Fruit fly (Drosophila melanogaster) whole organism, adult: ENCODE data around the gene CG34280.

Source experiments
- CG11617 ChIP-seq: fragments of 200-800 bp; sonication (Bioruptor generic); optimal IDR thresholded peaks from 2 replicates; lab custom pipeline; 2017; ENCODE audit warnings: mild to moderate bottlenecking, missing biosample characterization, missing genetic modification reagents, missing genetic modification characterization
- CG12768 ChIP-seq: fragments of 200-800 bp; sonication (Bioruptor generic); optimal IDR thresholded peaks from 2 replicates; lab custom pipeline; 2017; ENCODE audit warnings: missing biosample characterization, missing genetic modification characterization, mild to moderate bottlenecking, moderate library complexity, missing genetic modification reagents
- CG14711 ChIP-seq: fragments of 200-800 bp; sonication (Bioruptor generic); optimal IDR thresholded peaks from 2 replicates; lab custom pipeline; 2018; ENCODE audit warnings: missing biosample characterization, mild to moderate bottlenecking, missing genetic modification characterization, moderate library complexity
- CG1620 ChIP-seq: fragments of 200-800 bp; sonication (Bioruptor generic); optimal IDR thresholded peaks from 2 replicates; lab custom pipeline; 2016; ENCODE audit warnings: missing biosample characterization, missing genetic modification characterization
- CG33017 ChIP-seq: fragments of 200-800 bp; sonication (Bioruptor generic); optimal IDR thresholded peaks from 2 replicates; lab custom pipeline; 2018; ENCODE audit warnings: missing biosample characterization, mild to moderate bottlenecking, missing genetic modification characterization, moderate library complexity
- CG5204 ChIP-seq: fragments of 200-800 bp; sonication (Bioruptor generic); optimal IDR thresholded peaks from 2 replicates; lab custom pipeline; 2016; ENCODE audit warnings: missing biosample characterization, missing genetic modification characterization
- CG7045 ChIP-seq: fragments of 200-800 bp; sonication (Bioruptor generic); optimal IDR thresholded peaks from 2 replicates; lab custom pipeline; 2017; ENCODE audit warnings: missing biosample characterization, mild to moderate bottlenecking, missing genetic modification characterization
- CG7101 ChIP-seq: fragments of 200-800 bp; sonication (Bioruptor generic); optimal IDR thresholded peaks from 2 replicates; lab custom pipeline; 2018; ENCODE audit warnings: missing biosample characterization, mild to moderate bottlenecking, missing genetic modification characterization, moderate library complexity
- Clk ChIP-seq: fragments of 200-800 bp; sonication (Bioruptor generic); optimal IDR thresholded peaks from 2 replicates; lab custom pipeline; 2017; ENCODE audit warnings: missing biosample characterization, missing genetic modification characterization
- Crg-1 ChIP-seq: fragments of 200-800 bp; sonication (Bioruptor generic); optimal IDR thresholded peaks from 2 replicates; lab custom pipeline; 2016; ENCODE audit warnings: missing biosample characterization, missing genetic modification characterization
- Hr96 ChIP-seq: fragments of 200-800 bp; sonication (Bioruptor generic); optimal IDR thresholded peaks from 2 replicates; lab custom pipeline; 2016; ENCODE audit warnings: missing biosample characterization, missing genetic modification characterization
- Mnt ChIP-seq: fragments of 200-800 bp; sonication (Bioruptor generic); optimal IDR thresholded peaks from 2 replicates; lab custom pipeline; 2016; ENCODE audit warnings: missing biosample characterization, mild to moderate bottlenecking, missing genetic modification characterization
- bab1 ChIP-seq: fragments of 200-800 bp; sonication (Bioruptor generic); optimal IDR thresholded peaks from 3 replicates; lab custom pipeline; 2019; ENCODE audit warnings: missing biosample characterization, mild to moderate bottlenecking, missing genetic modification characterization, moderate library complexity
- cic ChIP-seq: fragments of 200-800 bp; sonication (Bioruptor generic); optimal IDR thresholded peaks from 2 replicates; lab custom pipeline; 2017; ENCODE audit warnings: missing biosample characterization, mild to moderate bottlenecking, missing genetic modification characterization, moderate library complexity
- cnc ChIP-seq, 2 experiments: fragments of >200 bp; optimal IDR thresholded peaks; 2 replicates each; lab custom pipeline; 2017
- kay ChIP-seq: fragments of 200-800 bp; sonication (Bioruptor generic); peaks from one replicate; lab custom pipeline; 2016; ENCODE audit warnings: missing biosample characterization, missing genetic modification characterization, borderline replicate concordance
- ovo ChIP-seq: fragments of 200-800 bp; sonication (Bioruptor generic); optimal IDR thresholded peaks from 2 replicates; lab custom pipeline; 2016; ENCODE audit warnings: missing biosample characterization, missing genetic modification characterization
- pad ChIP-seq: fragments of 200-800 bp; sonication (Bioruptor generic); optimal IDR thresholded peaks from 3 replicates; lab custom pipeline; 2017; ENCODE audit warnings: missing biosample characterization, missing genetic modification characterization, mild to moderate bottlenecking, moderate library complexity, missing genetic modification reagents
- tj ChIP-seq: fragments of 200-800 bp; sonication (Bioruptor generic); optimal IDR thresholded peaks from 3 replicates; lab custom pipeline; 2017; ENCODE audit warnings: missing biosample characterization, mild to moderate bottlenecking, missing genetic modification characterization, moderate library complexity
- toe ChIP-seq: fragments of 200-800 bp; sonication (Bioruptor generic); optimal IDR thresholded peaks from 2 replicates; lab custom pipeline; 2016; ENCODE audit warnings: missing biosample characterization, missing genetic modification characterization

Gene CG34280

dm6 chr3R:17415439-17415838, 11.9 kb upstream of the CG34280 start, which contains the start of gene CG5866:
CG5866 (plus strand) TSS chr3R:17415739.
- TF ChIP-seq CG7101 (tag; lab: Kevin White, UChicago) = no peak
- no peak for TF ChIP-seq CG5204 (GFP tag; lab: Kevin White, UChicago)
- TF ChIP-seq ovo (GFP tag; lab: Kevin White, UChicago) = no peak
- no peak for TF ChIP-seq pad (GFP tag; lab: Kevin White, UChicago)
- no peak for TF ChIP-seq Mnt
- no peak for TF ChIP-seq Hr96 (GFP tag; lab: Kevin White, UChicago)
- no peak for TF ChIP-seq cnc (optimal IDR thresholded peaks at IDR 0.05; lab: Kevin White, UChicago)
- no peak for TF ChIP-seq CG7045
- TF ChIP-seq tj (GFP tag; lab: Kevin White, UChicago) = no peak
- no peak for TF ChIP-seq toe
- TF ChIP-seq Clk (GFP tag; lab: Kevin White, UChicago) = no peak
- TF ChIP-seq CG1620 (GFP tag; lab: Kevin White, UChicago) = no peak
- no peak for TF ChIP-seq CG14711 (tag; lab: Kevin White, UChicago)
- no peak for TF ChIP-seq cic (GFP tag; lab: Kevin White, UChicago)
- no peak for TF ChIP-seq CG11617 (GFP tag; lab: Kevin White, UChicago)
- TF ChIP-seq bab1 = no peak
- TF ChIP-seq CG12768 (GFP tag; lab: Kevin White, UChicago) = no peak
- TF ChIP-seq CG33017 (tag; lab: Kevin White, UChicago) = no peak
- no peak for TF ChIP-seq kay
- no peak for TF ChIP-seq Crg-1 (GFP tag; lab: Kevin White, UChicago)

dm6 chr3R:17413601-17414000, 10.1 kb upstream of the CG34280 start, which contains the start of gene CG42822:
CG42822 (plus strand) TSS chr3R:17413901.
- no peak for TF ChIP-seq CG14711 (tag; lab: Kevin White, UChicago)
- no peak for TF ChIP-seq Hr96 (GFP tag; lab: Kevin White, UChicago)
- no peak for TF ChIP-seq CG33017 (tag; lab: Kevin White, UChicago)
- TF ChIP-seq Clk (GFP tag; lab: Kevin White, UChicago) = no peak
- TF ChIP-seq bab1 = no peak
- TF ChIP-seq toe = no peak
- TF ChIP-seq tj (GFP tag; lab: Kevin White, UChicago) = no peak
- no peak for TF ChIP-seq ovo (GFP tag; lab: Kevin White, UChicago)
- TF ChIP-seq pad (GFP tag; lab: Kevin White, UChicago) = no peak
- TF ChIP-seq CG11617 (GFP tag; lab: Kevin White, UChicago) = no peak
- TF ChIP-seq CG7045 = no peak
- no peak for TF ChIP-seq Mnt

dm6 chr3R:17412458-17413127, 9.1 kb upstream of the CG34280 start, which contains the start of gene CG42821:
CG42821 (plus strand) TSS chr3R:17413077.
- TF ChIP-seq kay (no peak), bab1 (peak; percentile 23), CG14711 (tag; lab: Kevin White, UChicago) (peak; percentile 29), Crg-1 (GFP tag; lab: Kevin White, UChicago) (no peak), Hr96 (GFP tag; lab: Kevin White, UChicago) (no peak)

- no peak for TF ChIP-seq bab1
- no peak for TF ChIP-seq Hr96 (GFP tag; lab: Kevin White, UChicago)
- no peak for TF ChIP-seq cic (GFP tag; lab: Kevin White, UChicago)
- no peak for TF ChIP-seq CG7045
- TF ChIP-seq Mnt = no peak
- TF ChIP-seq pad (GFP tag; lab: Kevin White, UChicago) = no peak
- no peak for TF ChIP-seq CG12768 (GFP tag; lab: Kevin White, UChicago)
- no peak for TF ChIP-seq CG7101 (tag; lab: Kevin White, UChicago)
- TF ChIP-seq Crg-1 (GFP tag; lab: Kevin White, UChicago) = no peak
- no peak for TF ChIP-seq kay
- no peak for TF ChIP-seq CG5204 (GFP tag; lab: Kevin White, UChicago)
- no peak for TF ChIP-seq Clk (GFP tag; lab: Kevin White, UChicago)
- no peak for TF ChIP-seq cnc (optimal IDR thresholded peaks at IDR 0.05; lab: Kevin White, UChicago)
- no peak for TF ChIP-seq ovo (GFP tag; lab: Kevin White, UChicago)
- no peak for TF ChIP-seq tj (GFP tag; lab: Kevin White, UChicago)
- TF ChIP-seq CG14711 (tag; lab: Kevin White, UChicago) = no peak
- no peak for TF ChIP-seq CG1620 (GFP tag; lab: Kevin White, UChicago)
- no peak for TF ChIP-seq CG11617 (GFP tag; lab: Kevin White, UChicago)
- TF ChIP-seq CG33017 (tag; lab: Kevin White, UChicago) = no peak
Observed at dm6 chr3R:17410808-17411207, 7.3 kb upstream of the CG34280 start, which contains the start of gene CG5863. CG5863 (plus strand) TSS chr3R:17411108.

dm6 chr3R:17409319-17409718, 5.8 kb upstream of the CG34280 start, which contains the start of gene CG5860:
CG5860 (plus strand) TSS chr3R:17409619.
- TF ChIP-seq CG5204 (GFP tag; lab: Kevin White, UChicago) = no peak
- TF ChIP-seq cnc (optimal IDR thresholded peaks at IDR 0.05; lab: Kevin White, UChicago) = no peak
- TF ChIP-seq toe = no peak
- TF ChIP-seq CG11617 (GFP tag; lab: Kevin White, UChicago) = no peak
- no peak for TF ChIP-seq CG7101 (tag; lab: Kevin White, UChicago)
- TF ChIP-seq kay = no peak
- no peak for TF ChIP-seq CG7045
- TF ChIP-seq CG1620 (GFP tag; lab: Kevin White, UChicago) = no peak
- TF ChIP-seq tj (GFP tag; lab: Kevin White, UChicago) = no peak
- no peak for TF ChIP-seq Hr96 (GFP tag; lab: Kevin White, UChicago)
- no peak for TF ChIP-seq ovo (GFP tag; lab: Kevin White, UChicago)
- TF ChIP-seq pad (GFP tag; lab: Kevin White, UChicago) = no peak
- no peak for TF ChIP-seq CG14711 (tag; lab: Kevin White, UChicago)
- TF ChIP-seq CG33017 (tag; lab: Kevin White, UChicago) = no peak
- TF ChIP-seq Crg-1 (GFP tag; lab: Kevin White, UChicago) = no peak
- no peak for TF ChIP-seq bab1
- TF ChIP-seq CG12768 (GFP tag; lab: Kevin White, UChicago) = no peak
- TF ChIP-seq Mnt = no peak
- no peak for TF ChIP-seq Clk (GFP tag; lab: Kevin White, UChicago)
